Worm (Caenorhabditis elegans) whole organism, young adult: ENCODE measurements around the gene T28F3.11.

Experiments
- F22D6.2 ChIP-seq: sonication (generic microtip); optimal IDR thresholded peaks from 2 replicates; lab custom pipeline; 2016; ENCODE audit warnings: mild to moderate bottlenecking, missing genetic modification characterization, missing compliant biosample characterization
- F55B11.4 ChIP-seq: sonication (generic microtip); optimal IDR thresholded peaks from 2 replicates; lab custom pipeline; 2016; ENCODE audit warnings: missing compliant biosample characterization, missing genetic modification characterization, borderline replicate concordance; ENCODE audit not compliant: insufficient read depth
- Y53F4B.3 ChIP-seq: fragments of 200-800 bp; sonication (Bioruptor generic); IDR thresholded peaks from 2 replicates; pipeline ENCODE4 v1.3.6; 2022; ENCODE audit warnings: missing genetic modification reagents, missing genetic modification characterization, missing compliant biosample characterization
- ama-1 ChIP-seq, 3 experiments: fragments of 150-350 bp in 1 of 3; sonication (generic microtip) in 2 of 3; optimal IDR thresholded peaks; 2 replicates each; lab custom pipeline; 2014 to 2018; ENCODE audit warnings: missing biosample characterization in 2 of 3, missing genetic modification characterization in 2 of 3, missing genetic modification reagents in 2 of 3
- atf-7 ChIP-seq: sonication (generic microtip); optimal IDR thresholded peaks from 2 replicates; lab custom pipeline; 2017; ENCODE audit warnings: mild to moderate bottlenecking, missing genetic modification characterization, missing compliant biosample characterization
- attf-6 ChIP-seq: fragments of 200-800 bp; sonication (Bioruptor generic); IDR thresholded peaks from 2 replicates; pipeline ENCODE4 v1.3.6; 2022; ENCODE audit warnings: missing genetic modification reagents, missing genetic modification characterization, missing compliant biosample characterization
- bed-2 ChIP-seq: fragments of 200-800 bp; sonication (Bioruptor generic); IDR thresholded peaks from 2 replicates; pipeline ENCODE4 v1.3.6; 2022; ENCODE audit warnings: missing genetic modification reagents, missing genetic modification characterization, missing compliant biosample characterization
- ceh-58 ChIP-seq: fragments of 200-800 bp; sonication (Bioruptor generic); IDR thresholded peaks from 2 replicates; pipeline ENCODE4 v1.3.6; 2022; ENCODE audit warnings: missing genetic modification characterization, missing compliant biosample characterization
- die-1 ChIP-seq: sonication (generic microtip); optimal IDR thresholded peaks from 2 replicates; lab custom pipeline; 2016; ENCODE audit warnings: missing genotype, mild to moderate bottlenecking, missing genetic modification characterization, missing compliant biosample characterization
- dox-1 ChIP-seq: fragments of 200-800 bp; sonication (Bioruptor generic); IDR thresholded peaks from 2 replicates; pipeline ENCODE4 v1.3.6; 2022; ENCODE audit warnings: missing genetic modification reagents, missing genetic modification characterization, missing compliant biosample characterization
- efl-1 ChIP-seq: fragments of 150-350 bp; optimal IDR thresholded peaks from 2 replicates; lab custom pipeline; 2014; ENCODE audit warnings: missing biosample characterization, missing genetic modification reagents, missing genetic modification characterization
- gei-17 ChIP-seq: fragments of 200-800 bp; sonication (Bioruptor generic); optimal IDR thresholded peaks from 2 replicates; lab custom pipeline; 2018; ENCODE audit warnings: mild to moderate bottlenecking, missing genetic modification characterization, missing compliant biosample characterization
- hmg-1.2 ChIP-seq: fragments of 200-800 bp; sonication (Bioruptor generic); IDR thresholded peaks from 2 replicates; pipeline ENCODE4 v1.3.6; 2022; ENCODE audit warnings: missing genetic modification reagents, missing genetic modification characterization, missing compliant biosample characterization
- lag-1 ChIP-seq: fragments of 200-800 bp; sonication (Bioruptor generic); IDR thresholded peaks from 2 replicates; pipeline ENCODE4 v1.3.6; 2022; ENCODE audit warnings: missing genetic modification reagents, missing genetic modification characterization, missing compliant biosample characterization
- lin-40 ChIP-seq: sonication (generic microtip); optimal IDR thresholded peaks from 2 replicates; lab custom pipeline; 2016; ENCODE audit warnings: missing genetic modification characterization, mild to moderate bottlenecking, missing compliant biosample characterization, missing genotype, missing genetic modification reagents
- lin-54 ChIP-seq: fragments of 200-800 bp; sonication (Bioruptor generic); optimal IDR thresholded peaks from 2 replicates; lab custom pipeline; 2018; ENCODE audit warnings: mild to moderate bottlenecking, missing genetic modification characterization, missing compliant biosample characterization
- lsl-1 ChIP-seq: fragments of 200-800 bp; sonication (Bioruptor generic); optimal IDR thresholded peaks from 2 replicates; lab custom pipeline; 2018; ENCODE audit warnings: mild to moderate bottlenecking, missing genetic modification characterization, moderate library complexity, missing compliant biosample characterization
- madf-3 ChIP-seq: fragments of 200-800 bp; sonication (Bioruptor generic); IDR thresholded peaks from 2 replicates; pipeline ENCODE4 v1.3.6; 2022; ENCODE audit warnings: missing genetic modification reagents, missing genetic modification characterization, missing compliant biosample characterization
- mcd-1 ChIP-seq: fragments of 200-800 bp; sonication (Bioruptor generic); IDR thresholded peaks from 2 replicates; pipeline ENCODE4 v1.3.6; 2022; ENCODE audit warnings: missing genetic modification reagents, missing genetic modification characterization, missing compliant biosample characterization
- mel-28 ChIP-seq: sonication (generic microtip); optimal IDR thresholded peaks from 2 replicates; lab custom pipeline; 2016; ENCODE audit warnings: borderline replicate concordance, mild to moderate bottlenecking, missing genetic modification characterization, missing compliant biosample characterization
- nhr-179 ChIP-seq: sonication (generic microtip); optimal IDR thresholded peaks from 2 replicates; lab custom pipeline; 2016; ENCODE audit warnings: mild to moderate bottlenecking, missing genetic modification characterization, missing compliant biosample characterization
- nhr-80 ChIP-seq: sonication (generic microtip); optimal IDR thresholded peaks from 2 replicates; lab custom pipeline; 2016; ENCODE audit warnings: missing genetic modification characterization, missing compliant biosample characterization
- pbrm-1 ChIP-seq: fragments of 200-800 bp; sonication (Bioruptor generic); IDR thresholded peaks from 2 replicates; pipeline ENCODE4 v1.3.6; 2022; ENCODE audit warnings: missing genetic modification reagents, missing genetic modification characterization, missing compliant biosample characterization
- pha-4 ChIP-seq: fragments of 150-350 bp; sonication (generic microtip); optimal IDR thresholded peaks from 2 replicates; lab custom pipeline; 2014; ENCODE audit warnings: missing biosample characterization, missing genetic modification reagents, missing genetic modification characterization
- rcor-1 ChIP-seq: fragments of 200-800 bp; sonication (Bioruptor generic); IDR thresholded peaks from 2 replicates; pipeline ENCODE4 v1.3.6; 2022; ENCODE audit warnings: missing genetic modification reagents, missing genetic modification characterization, missing compliant biosample characterization
- rec-8 ChIP-seq, 2 experiments: sonication (generic microtip); optimal IDR thresholded peaks; 2 replicates each; lab custom pipeline; 2016; ENCODE audit warnings: mild to moderate bottlenecking in 2 of 2, missing genetic modification characterization in 2 of 2, missing genetic modification reagents in 2 of 2, missing genotype in 2 of 2, missing biosample characterization in 1 of 2, missing compliant biosample characterization in 1 of 2, moderate library complexity in 1 of 2
- snpc-3.4 ChIP-seq: sonication (generic microtip); optimal IDR thresholded peaks from 2 replicates; lab custom pipeline; 2017; ENCODE audit warnings: missing genetic modification characterization, mild to moderate bottlenecking, missing compliant biosample characterization, antibody characterized with exemption, moderate library complexity, missing genotype, missing genetic modification reagents
- snpc-4 ChIP-seq, 5 experiments: fragments of 150-350 bp in 1 of 5; sonication (generic microtip) in 4 of 5; optimal IDR thresholded peaks; 2 replicates each; lab custom pipeline; 2014 to 2018; ENCODE audit warnings: missing genetic modification characterization in 5 of 5, missing biosample characterization in 3 of 5, antibody characterized with exemption in 2 of 5, mild to moderate bottlenecking in 2 of 5, missing compliant biosample characterization in 2 of 5, missing genotype in 2 of 5, moderate library complexity in 2 of 5, missing genetic modification reagents in 1 of 5
- ztf-26 ChIP-seq: sonication (generic microtip); optimal IDR thresholded peaks from 2 replicates; lab custom pipeline; 2017; ENCODE audit warnings: missing genetic modification characterization, missing compliant biosample characterization
- ztf-28 ChIP-seq: fragments of 200-800 bp; sonication (Bioruptor generic); IDR thresholded peaks from 2 replicates; pipeline ENCODE4 v1.3.6; 2022; ENCODE audit warnings: missing genetic modification reagents, missing genetic modification characterization, missing compliant biosample characterization

The T28F3.11 gene

ce11 chrIV:17332261-17332660, 40.8 kb upstream of the T28F3.11 start, which contains the start of gene C49C3.7:
TSS of gene C49C3.7 (plus strand) at chrIV:17332561.
- TF ChIP-seq snpc-4 (GFP tag; optimal IDR thresholded peaks at IDR 0.05; lab: Kevin White, UChicago) (no peak), snpc-4 (tag; optimal IDR thresholded peaks at IDR 0.05; lab: Kevin White, UChicago) (peak in 1 of 4 experiments; percentile 50), hmg-1.2 (GFP tag; lab: Robert Waterston, UW) (no peak)
- TF ChIP-seq, all 124 proteins: peak for 1

- TF ChIP-seq Y53F4B.3 (no peak), F55B11.4 (no peak), mcd-1 (peak; percentile 70), pbrm-1 (GFP tag; lab: Robert Waterston, UW) (no peak), madf-3 (GFP tag; lab: Robert Waterston, UW) (no peak), rec-8 (tag; optimal IDR thresholded peaks at IDR 0.05; lab: Kevin White, UChicago) (no peak), ztf-26 (tag; lab: Kevin White, UChicago) (no peak), snpc-4 (GFP tag; optimal IDR thresholded peaks at IDR 0.05; lab: Kevin White, UChicago) (peak; percentile 51), snpc-4 (tag; optimal IDR thresholded peaks at IDR 0.05; lab: Kevin White, UChicago) (peak in 2 of 4 experiments; percentile 27 to 67), attf-6 (GFP tag; lab: Robert Waterston, UW) (no peak), hmg-1.2 (GFP tag; lab: Robert Waterston, UW) (peak; percentile 95)
These were observed 39.7 kb upstream of the T28F3.11 start, which contains the start of gene C49C3.6 for ce11 chrIV:17331100-17331577. TSS of gene C49C3.6 (plus strand) at chrIV:17331527.

ce11 chrIV:17328834-17329233, 37.4 kb upstream of the T28F3.11 start, which contains the start of gene ceh-88:
TSS of gene ceh-88 (plus strand) at chrIV:17329188.
- TF ChIP-seq atf-7 (no peak), hmg-1.2 (GFP tag; lab: Robert Waterston, UW) (peak; percentile 53; the same call in 1 of the 2 replicates)

ce11 chrIV:17320445-17320844, 29.0 kb upstream of the T28F3.11 start, which contains the start of gene C49C3.4:
TSS of gene C49C3.4 (plus strand) at chrIV:17320795.
- no peak for TF ChIP-seq rcor-1 (GFP tag; lab: Robert Waterston, UW)
- no peak for TF ChIP-seq rec-8 (tag; optimal IDR thresholded peaks at IDR 0.05; lab: Kevin White, UChicago)
- peak; percentile 56 for TF ChIP-seq nhr-80
- no peak for TF ChIP-seq lsl-1 (GFP tag; lab: Kevin White, UChicago)

ce11 chrIV:17316398-17316797, 24.9 kb upstream of the T28F3.11 start, which contains the start of gene C49C3.20:
TSS of gene C49C3.20 (minus strand) at chrIV:17316498.
- TF ChIP-seq die-1 (tag; lab: Kevin White, UChicago) (no peak), dox-1 (GFP tag; lab: Robert Waterston, UW) (no peak), bed-2 (no peak), F22D6.2 (tag; lab: Kevin White, UChicago) (no peak), ztf-28 (GFP tag; lab: Robert Waterston, UW) (no peak), pha-4 (no peak), mel-28 (no peak), ceh-58 (GFP tag; lab: Robert Waterston, UW) (no peak), lag-1 (GFP tag; lab: Robert Waterston, UW) (no peak), rec-8 (tag; optimal IDR thresholded peaks at IDR 0.05; lab: Kevin White, UChicago) (no peak), lin-54 (no peak), snpc-3.4 (no peak), gei-17 (GFP tag; lab: Kevin White, UChicago) (no peak), rcor-1 (GFP tag; lab: Robert Waterston, UW) (no peak), lin-40 (tag; lab: Kevin White, UChicago) (no peak), ama-1 (optimal IDR thresholded peaks at IDR 0.05; lab: Kevin White, UChicago) (no peak), ama-1 (GFP tag; optimal IDR thresholded peaks at IDR 0.05; lab: Kevin White, UChicago) (no peak), nhr-179 (tag; lab: Kevin White, UChicago) (no peak), efl-1 (GFP tag; lab: Kevin White, UChicago) (no peak)
